Fruit fly (Drosophila melanogaster) whole organism, prepupa: ENCODE measurements around the gene CG33080.

Experiments
- CG10631 ChIP-seq: fragments of 200-800 bp; sonication (Bioruptor generic); optimal IDR thresholded peaks from 2 replicates; lab custom pipeline; 2016; ENCODE audit warnings: missing biosample characterization, missing genetic modification characterization
- CG10669 ChIP-seq: fragments of 200-800 bp; sonication (Bioruptor generic); optimal IDR thresholded peaks from 3 replicates; lab custom pipeline; 2018; ENCODE audit warnings: missing biosample characterization, mild to moderate bottlenecking, missing genetic modification characterization, moderate library complexity
- CG11294 ChIP-seq: fragments of 200-800 bp; sonication (Bioruptor generic); IDR thresholded peaks from 2 replicates; pipeline ENCODE4 v1.3.6; 2022; ENCODE audit warnings: missing biosample characterization, missing genetic modification characterization
- CG11762 ChIP-seq: fragments of 200-800 bp; sonication (Bioruptor generic); optimal IDR thresholded peaks from 3 replicates; lab custom pipeline; 2016; ENCODE audit warnings: missing biosample characterization, missing genetic modification characterization; ENCODE audit not compliant: insufficient read depth
- CG11902 ChIP-seq: fragments of 200-800 bp; sonication (Bioruptor generic); optimal IDR thresholded peaks from 3 replicates; lab custom pipeline; 2016; ENCODE audit warnings: missing biosample characterization, missing genetic modification characterization
- CG15336 ChIP-seq: fragments of 200-800 bp; sonication (Bioruptor generic); IDR thresholded peaks from 2 replicates; pipeline ENCODE4 v1.3.6; 2022; ENCODE audit warnings: missing biosample characterization, missing genetic modification characterization
- CG3032 ChIP-seq: fragments of 200-800 bp; optimal IDR thresholded peaks from 2 replicates; lab custom pipeline; 2019; ENCODE audit warnings: missing biosample characterization, mild to moderate bottlenecking, missing genetic modification characterization, moderate library complexity
- CG31627 ChIP-seq: fragments of 200-800 bp; sonication (Bioruptor generic); optimal IDR thresholded peaks from 3 replicates; lab custom pipeline; 2016; ENCODE audit warnings: missing biosample characterization, missing genetic modification characterization
- CG32006 ChIP-seq: fragments of 200-800 bp; sonication (Bioruptor generic); optimal IDR thresholded peaks from 3 replicates; lab custom pipeline; 2017; ENCODE audit warnings: missing biosample characterization, mild to moderate bottlenecking, missing genetic modification characterization
- CG34406 ChIP-seq: fragments of 200-800 bp; sonication (Bioruptor generic); optimal IDR thresholded peaks from 3 replicates; lab custom pipeline; 2016; ENCODE audit warnings: missing biosample characterization, missing genetic modification characterization
- CG3919 ChIP-seq: fragments of 200-800 bp; sonication (Bioruptor generic); optimal IDR thresholded peaks from 3 replicates; lab custom pipeline; 2016; ENCODE audit warnings: missing biosample characterization, missing genetic modification characterization
- CG6163 ChIP-seq: fragments of 200-800 bp; sonication (Bioruptor generic); IDR thresholded peaks from 3 replicates; pipeline ENCODE4 v1.3.6; 2022; ENCODE audit warnings: missing biosample characterization, missing genetic modification characterization
- CG6808 ChIP-seq: fragments of 200-800 bp; sonication (Bioruptor generic); optimal IDR thresholded peaks from 3 replicates; lab custom pipeline; 2017; ENCODE audit warnings: missing biosample characterization, missing genetic modification characterization, mild to moderate bottlenecking, moderate library complexity, missing genetic modification reagents
- CG6854 ChIP-seq: fragments of 200-800 bp; sonication (Bioruptor generic); optimal IDR thresholded peaks from 2 replicates; lab custom pipeline; 2017; ENCODE audit warnings: missing biosample characterization, mild to moderate bottlenecking, missing genetic modification characterization
- CG8119 ChIP-seq: fragments of 200-800 bp; sonication (Bioruptor generic); IDR thresholded peaks from 3 replicates; pipeline ENCODE4 v1.3.6; 2022; ENCODE audit warnings: missing biosample characterization, missing genetic modification characterization
- CG9139 ChIP-seq: fragments of 200-800 bp; sonication (Bioruptor generic); optimal IDR thresholded peaks from 3 replicates; lab custom pipeline; 2017; ENCODE audit warnings: missing biosample characterization, mild to moderate bottlenecking, missing genetic modification characterization
- Eip75B ChIP-seq: fragments of 200-800 bp; sonication (Bioruptor generic); optimal IDR thresholded peaks from 3 replicates; lab custom pipeline; 2016; ENCODE audit warnings: missing biosample characterization, missing genetic modification characterization
- Eip78C ChIP-seq: fragments of 200-800 bp; sonication (Bioruptor generic); peaks from one replicate; lab custom pipeline; 2016; ENCODE audit warnings: missing biosample characterization, missing genetic modification characterization
- Eip93F ChIP-seq: fragments of 200-800 bp; sonication (Bioruptor generic); optimal IDR thresholded peaks from 2 replicates; lab custom pipeline; 2016; ENCODE audit warnings: missing biosample characterization, mild to moderate bottlenecking, missing genetic modification characterization
- Ets96B ChIP-seq: fragments of 200-800 bp; optimal IDR thresholded peaks from 2 replicates; lab custom pipeline; 2019; ENCODE audit warnings: missing biosample characterization, mild to moderate bottlenecking, missing genetic modification characterization, moderate library complexity
- Hr38 ChIP-seq: sonication (Bioruptor generic); optimal IDR thresholded peaks from 2 replicates; lab custom pipeline; 2016; ENCODE audit warnings: missing biosample characterization, missing genetic modification characterization
- Hr39 ChIP-seq: fragments of 200-800 bp; sonication (Bioruptor generic); optimal IDR thresholded peaks from 2 replicates; lab custom pipeline; 2016; ENCODE audit warnings: missing biosample characterization, missing genetic modification characterization
- Hr4 ChIP-seq: fragments of 200-800 bp; sonication (Bioruptor generic); optimal IDR thresholded peaks from 3 replicates; lab custom pipeline; 2016; ENCODE audit warnings: missing biosample characterization, missing genetic modification characterization
- Lpt ChIP-seq: fragments of 200-800 bp; sonication (Bioruptor generic); optimal IDR thresholded peaks from 3 replicates; lab custom pipeline; 2016; ENCODE audit warnings: missing biosample characterization, missing genetic modification characterization
- OdsH ChIP-seq: fragments of 200-800 bp; sonication (Bioruptor generic); optimal IDR thresholded peaks from 3 replicates; lab custom pipeline; 2016; ENCODE audit warnings: missing biosample characterization, missing genetic modification characterization
- cyc ChIP-seq: fragments of 200-800 bp; sonication (Bioruptor generic); optimal IDR thresholded peaks from 3 replicates; lab custom pipeline; 2016; ENCODE audit warnings: missing biosample characterization, missing genetic modification characterization
- dac ChIP-seq: fragments of 200-800 bp; sonication (Bioruptor generic); optimal IDR thresholded peaks from 2 replicates; lab custom pipeline; 2017; ENCODE audit warnings: missing biosample characterization, mild to moderate bottlenecking, missing genetic modification characterization
- fkh ChIP-seq: fragments of 200-800 bp; sonication (Bioruptor generic); optimal IDR thresholded peaks from 3 replicates; lab custom pipeline; 2017; ENCODE audit warnings: missing biosample characterization, mild to moderate bottlenecking, missing genetic modification characterization, moderate library complexity
- lz ChIP-seq: fragments of 200-800 bp; sonication (Bioruptor generic); optimal IDR thresholded peaks from 3 replicates; lab custom pipeline; 2016; ENCODE audit warnings: missing biosample characterization, missing genetic modification characterization
- net ChIP-seq: fragments of 200-800 bp; sonication (Bioruptor generic); optimal IDR thresholded peaks from 3 replicates; lab custom pipeline; 2016; ENCODE audit warnings: missing biosample characterization, missing genetic modification characterization
- pdm3 ChIP-seq: fragments of 200-800 bp; sonication (Bioruptor generic); optimal IDR thresholded peaks from 3 replicates; lab custom pipeline; 2016; ENCODE audit warnings: missing biosample characterization, missing genetic modification characterization
- salr ChIP-seq, 2 experiments: fragments of 200-800 bp; sonication (Bioruptor generic); optimal IDR thresholded peaks; 3 replicates each; lab custom pipeline; 2016 to 2018; ENCODE audit warnings: missing biosample characterization in 2 of 2, missing genetic modification characterization in 2 of 2, mild to moderate bottlenecking in 1 of 2
- ss ChIP-seq, 2 experiments: fragments of 200-800 bp; sonication (Bioruptor generic); optimal IDR thresholded peaks; 2 replicates in 1 of 2; 3 replicates in 1 of 2; lab custom pipeline; 2017 to 2018; ENCODE audit warnings: mild to moderate bottlenecking in 2 of 2, missing biosample characterization in 2 of 2, missing genetic modification characterization in 2 of 2, moderate library complexity in 1 of 2
- svp ChIP-seq: fragments of 200-800 bp; sonication (Bioruptor generic); peaks from one replicate; lab custom pipeline; 2016; ENCODE audit warnings: missing biosample characterization, missing genetic modification characterization
- vri ChIP-seq: fragments of 200-800 bp; sonication (Bioruptor generic); optimal IDR thresholded peaks from 3 replicates; lab custom pipeline; 2016; ENCODE audit warnings: missing biosample characterization, mild to moderate bottlenecking, missing genetic modification characterization

Gene CG33080

DNA sequence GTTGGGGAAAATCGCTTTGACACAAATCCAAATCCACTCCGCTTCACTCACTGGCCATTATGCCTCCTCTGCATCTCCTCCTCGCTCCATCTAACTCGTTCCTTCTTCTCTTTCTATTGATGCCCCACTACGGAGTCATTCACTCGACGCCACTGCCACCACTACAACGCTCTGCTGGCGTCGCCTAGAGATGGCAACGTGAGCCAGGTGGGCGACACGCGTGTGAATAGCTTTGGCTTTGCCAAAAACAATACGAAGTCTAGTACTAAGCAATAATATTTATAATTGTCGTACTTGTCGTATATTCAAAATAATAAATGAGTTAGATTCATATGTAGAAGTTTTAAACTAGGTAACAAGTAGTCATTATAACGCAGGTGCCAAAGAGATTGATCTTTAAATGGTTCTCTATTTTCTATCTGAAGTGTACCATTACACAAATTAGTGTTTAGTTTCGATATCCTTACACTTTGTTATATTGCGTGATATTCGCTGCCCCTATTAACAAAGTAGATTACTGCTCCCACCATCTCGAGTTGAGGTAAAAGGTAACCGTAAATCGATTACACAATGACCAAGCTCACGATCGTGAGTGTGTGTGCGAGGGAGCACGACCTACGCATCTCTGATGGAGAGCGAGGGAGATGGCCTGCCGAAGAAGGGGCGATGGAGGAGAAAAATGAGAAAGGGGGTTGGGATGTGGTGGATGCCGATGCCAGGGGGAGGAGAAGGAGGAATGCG is 27.6 kb upstream of the CG33080 start (continued):
- TF ChIP-seq OdsH (GFP tag; lab: Kevin White, UChicago) (peak; percentile 38), CG9139 (GFP tag; lab: Kevin White, UChicago) (no peak), pdm3 (peak; percentile 37), CG15336 (GFP tag; lab: Robert Waterston, UW) (peak; percentile 42; the same call in 1 of the 2 replicates), fkh (GFP tag; lab: Kevin White, UChicago) (no peak), svp (GFP tag; lab: Kevin White, UChicago) (peak; percentile 90), Eip78C (GFP tag; lab: Kevin White, UChicago) (peak; percentile 80), Hr4 (GFP tag; lab: Kevin White, UChicago) (peak; percentile 38), Hr39 (GFP tag; lab: Kevin White, UChicago) (peak; percentile 18), vri (GFP tag; lab: Kevin White, UChicago) (no peak), CG11902 (GFP tag; lab: Kevin White, UChicago) (no peak), CG10669 (no peak), CG3919 (no peak), ss (GFP tag; optimal IDR thresholded peaks at IDR 0.05; lab: Kevin White, UChicago) (no peak), CG32006 (GFP tag; lab: Kevin White, UChicago) (peak; percentile 52), CG3032 (no peak), CG8119 (GFP tag; lab: Robert Waterston, UW) (0 out of 3 replicates have a peak, but pooled peaks have one; percentile 30), lz (peak; percentile 38), net (GFP tag; lab: Kevin White, UChicago) (peak; percentile 27), Eip93F (GFP tag; lab: Kevin White, UChicago) (no peak), CG11762 (GFP tag; lab: Kevin White, UChicago) (no peak), CG6808 (GFP tag; lab: Kevin White, UChicago) (no peak), salr (GFP tag; optimal IDR thresholded peaks at IDR 0.05; lab: Kevin White, UChicago) (peak in 1 of 2 experiments; percentile 19), Hr38 (no peak), CG6854 (GFP tag; lab: Kevin White, UChicago) (no peak), CG31627 (GFP tag; lab: Kevin White, UChicago) (peak; percentile 7), Ets96B (tag; lab: Kevin White, UChicago) (no peak)
- TF ChIP-seq, all 60 proteins: peak for 28

DNA sequence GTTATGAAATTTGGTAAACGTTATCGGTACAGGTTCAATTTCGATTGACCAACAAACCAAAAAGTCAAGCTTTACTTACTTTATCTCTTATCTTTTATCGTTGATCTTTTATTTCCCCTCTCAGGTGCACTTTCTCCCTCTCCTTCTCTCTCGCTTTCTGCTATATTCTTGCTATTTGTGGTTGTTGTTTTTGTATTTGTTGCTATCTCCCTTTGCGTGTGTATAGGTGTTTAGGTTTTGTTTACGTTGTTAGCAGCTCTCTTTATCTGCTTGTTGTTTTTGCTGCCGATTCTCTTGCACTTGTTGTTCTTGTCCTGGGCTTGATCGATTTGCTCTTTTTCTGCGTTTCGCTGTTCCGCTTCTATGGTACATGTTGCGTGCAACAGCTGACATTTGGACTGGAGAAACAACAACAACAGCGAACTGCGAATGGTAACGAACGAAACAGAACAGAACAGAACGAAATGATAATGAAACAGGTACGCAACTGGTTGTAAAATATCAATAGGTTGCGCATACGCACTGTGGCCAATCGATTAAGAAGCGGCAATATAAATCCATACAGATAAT is 26.8 kb upstream of the CG33080 start:
- TF ChIP-seq CG11902 (GFP tag; lab: Kevin White, UChicago) = no peak
- TF ChIP-seq CG6163 = 0 out of 3 replicates have a peak, but pooled peaks have one; percentile 11
- TF ChIP-seq Eip78C (GFP tag; lab: Kevin White, UChicago) = no peak
- TF ChIP-seq CG11294 (GFP tag; lab: Robert Waterston, UW) = no peak
- TF ChIP-seq CG10631 (GFP tag; lab: Kevin White, UChicago) = no peak
- no peak for TF ChIP-seq net (GFP tag; lab: Kevin White, UChicago)
- TF ChIP-seq fkh (GFP tag; lab: Kevin White, UChicago) = peak; percentile 54
- TF ChIP-seq ss (GFP tag; optimal IDR thresholded peaks at IDR 0.05; lab: Kevin White, UChicago) = peak in 1 of 2 experiments; percentile 53
- no peak for TF ChIP-seq Eip75B (GFP tag; lab: Kevin White, UChicago)
- no peak for TF ChIP-seq Hr4 (GFP tag; lab: Kevin White, UChicago)
- TF ChIP-seq cyc = no peak
- no peak for TF ChIP-seq Ets96B (tag; lab: Kevin White, UChicago)

dm6 chrX:5741625-5742024 is 24.0 kb upstream of the CG33080 start:
- TF ChIP-seq pdm3 (no peak), CG31627 (GFP tag; lab: Kevin White, UChicago) (no peak), CG34406 (GFP tag; lab: Kevin White, UChicago) (no peak), vri (GFP tag; lab: Kevin White, UChicago) (no peak), salr (GFP tag; optimal IDR thresholded peaks at IDR 0.05; lab: Kevin White, UChicago) (no peak), dac (GFP tag; lab: Kevin White, UChicago) (no peak), Ets96B (tag; lab: Kevin White, UChicago) (no peak), Lpt (no peak), CG6163 (no peak)
